Fruit fly (Drosophila melanogaster) whole organism, embryonic: Measurements from ENCODE around the gene bol.
A peak's percentile ranks its signal among the peaks of the same experiment; 100 is the strongest.

Experiments
- Antp ChIP-seq: fragments of 200-800 bp; sonication (Bioruptor generic); optimal IDR thresholded peaks from 3 replicates; lab custom pipeline; 2016; ENCODE audit warnings: missing biosample characterization, missing genetic modification characterization
- Asciz ChIP-seq: fragments of 200-800 bp; sonication (Bioruptor generic); optimal IDR thresholded peaks from 2 replicates; lab custom pipeline; 2017; ENCODE audit warnings: missing biosample characterization, mild to moderate bottlenecking, missing genetic modification characterization, missing genetic modification reagents
- CG10147 ChIP-seq: fragments of 200-800 bp; sonication (Bioruptor generic); optimal IDR thresholded peaks from 2 replicates; lab custom pipeline; 2019; ENCODE audit warnings: missing biosample characterization, mild to moderate bottlenecking, missing genetic modification characterization, moderate library complexity
- CG12104 ChIP-seq: fragments of 200-800 bp; sonication (Bioruptor generic); optimal IDR thresholded peaks from 3 replicates; lab custom pipeline; 2016; ENCODE audit warnings: missing biosample characterization, missing genetic modification characterization
- CG13424 ChIP-seq: fragments of 200-800 bp; sonication (Bioruptor generic); optimal IDR thresholded peaks from 2 replicates; lab custom pipeline; 2019; ENCODE audit warnings: missing biosample characterization, mild to moderate bottlenecking, missing genetic modification characterization, moderate library complexity
- CG14667 ChIP-seq: fragments of 200-800 bp; sonication (Bioruptor generic); IDR thresholded peaks from 2 replicates; pipeline ENCODE4 v1.3.6; 2022; ENCODE audit warnings: missing biosample characterization, missing genetic modification characterization
- CG16863 ChIP-seq: fragments of 200-800 bp; sonication (Bioruptor generic); optimal IDR thresholded peaks from 3 replicates; lab custom pipeline; 2016; ENCODE audit warnings: missing biosample characterization, missing genetic modification characterization
- CG18262 ChIP-seq: fragments of 200-800 bp; optimal IDR thresholded peaks from 3 replicates; lab custom pipeline; 2019; ENCODE audit warnings: missing biosample characterization, mild to moderate bottlenecking, missing genetic modification characterization, moderate library complexity
- CG18619 ChIP-seq: fragments of 200-800 bp; sonication (Bioruptor generic); optimal IDR thresholded peaks from 3 replicates; lab custom pipeline; 2017; ENCODE audit warnings: missing biosample characterization, mild to moderate bottlenecking, missing genetic modification characterization
- CG31224 ChIP-seq: fragments of 200-800 bp; sonication (Bioruptor generic); IDR thresholded peaks from 2 replicates; pipeline ENCODE4 v1.3.6; 2022; ENCODE audit warnings: missing biosample characterization, missing genetic modification characterization
- CG4820 ChIP-seq: fragments of 200-800 bp; sonication (Bioruptor generic); optimal IDR thresholded peaks from 3 replicates; lab custom pipeline; 2016; ENCODE audit warnings: missing biosample characterization, missing genetic modification characterization
- CG5245 ChIP-seq: fragments of 200-800 bp; sonication (Bioruptor generic); optimal IDR thresholded peaks from 3 replicates; lab custom pipeline; 2016; ENCODE audit warnings: missing biosample characterization, missing genetic modification characterization
- CG8089 ChIP-seq: fragments of 200-800 bp; sonication (Bioruptor generic); optimal IDR thresholded peaks from 3 replicates; lab custom pipeline; 2016; ENCODE audit warnings: missing biosample characterization, missing genetic modification characterization
- CG8359 ChIP-seq: fragments of 200-800 bp; sonication (Bioruptor generic); optimal IDR thresholded peaks from 2 replicates; lab custom pipeline; 2017; ENCODE audit warnings: missing biosample characterization, mild to moderate bottlenecking, missing genetic modification characterization, borderline replicate concordance
- CG8478 ChIP-seq: fragments of >200 bp; optimal IDR thresholded peaks from 2 replicates; lab custom pipeline; 2018
- CG8944 ChIP-seq: fragments of 200-800 bp; sonication (Bioruptor generic); optimal IDR thresholded peaks from 3 replicates; lab custom pipeline; 2016; ENCODE audit warnings: missing biosample characterization, missing genetic modification characterization
- Camta ChIP-seq: fragments of 200-800 bp; sonication (Bioruptor generic); optimal IDR thresholded peaks from 2 replicates; lab custom pipeline; 2016; ENCODE audit warnings: missing biosample characterization, missing genetic modification characterization
- CoRest ChIP-seq: fragments of 200-800 bp; sonication (Bioruptor generic); optimal IDR thresholded peaks from 3 replicates; lab custom pipeline; 2018; ENCODE audit warnings: missing biosample characterization, mild to moderate bottlenecking, missing genetic modification characterization, moderate library complexity
- Dll ChIP-seq: fragments of 200-800 bp; sonication (Bioruptor generic); IDR thresholded peaks from 4 replicates; pipeline ENCODE4 v1.3.6; 2022; ENCODE audit warnings: missing biosample characterization, missing genetic modification characterization; ENCODE audit not compliant: partially characterized antibody
- Drgx ChIP-seq: fragments of 200-800 bp; sonication (Bioruptor generic); IDR thresholded peaks from 2 replicates; pipeline ENCODE4 v1.3.6; 2022; ENCODE audit warnings: missing biosample characterization, missing genetic modification characterization
- Gug ChIP-seq: fragments of 200-800 bp; sonication (Bioruptor generic); IDR thresholded peaks from 4 replicates; pipeline ENCODE4 v1.3.6; 2022; ENCODE audit warnings: missing biosample characterization, missing genetic modification characterization
- Med ChIP-seq: fragments of 200-800 bp; sonication (Bioruptor generic); peaks from one replicate; lab custom pipeline; 2016; ENCODE audit warnings: missing biosample characterization, missing genetic modification characterization, mild to moderate bottlenecking, inconsistent platforms, moderate library complexity
- Side ChIP-seq: fragments of 200-800 bp; sonication (Bioruptor generic); optimal IDR thresholded peaks from 2 replicates; lab custom pipeline; 2016; ENCODE audit warnings: missing biosample characterization, missing genetic modification characterization
- Stat92E ChIP-seq, 3 experiments: fragments of >200 bp in 2 of 3; fragments of 200-800 bp in 1 of 3; sonication (Bioruptor generic) in 1 of 3; optimal IDR thresholded peaks; 2 replicates each; lab custom pipeline; 2017 to 2019; ENCODE audit warnings: missing biosample characterization in 3 of 3, missing genetic modification characterization in 3 of 3, mild to moderate bottlenecking in 1 of 3, moderate library complexity in 1 of 3
- ash1 ChIP-seq: fragments of 200-800 bp; sonication (Bioruptor generic); optimal IDR thresholded peaks from 2 replicates; lab custom pipeline; 2018; ENCODE audit warnings: missing biosample characterization, mild to moderate bottlenecking, missing genetic modification characterization
- ato ChIP-seq: fragments of 200-800 bp; sonication (Bioruptor generic); IDR thresholded peaks from 2 replicates; pipeline ENCODE4 v1.3.6; 2022; ENCODE audit warnings: missing biosample characterization, missing genetic modification characterization; ENCODE audit not compliant: partially characterized antibody
- bbx ChIP-seq: fragments of 200-800 bp; sonication (Bioruptor generic); IDR thresholded peaks from 2 replicates; pipeline ENCODE4 v1.3.6; 2022; ENCODE audit warnings: missing biosample characterization, missing genetic modification characterization; ENCODE audit not compliant: partially characterized antibody
- cad ChIP-seq: fragments of >200 bp; optimal IDR thresholded peaks from 2 replicates; lab custom pipeline; 2017; ENCODE audit warnings: missing biosample characterization, missing genetic modification characterization
- chm ChIP-seq: fragments of 200-800 bp; sonication (Bioruptor generic); IDR thresholded peaks from 2 replicates; pipeline ENCODE4 v1.3.6; 2022; ENCODE audit warnings: missing biosample characterization, missing genetic modification characterization
- dmrt99B ChIP-seq: fragments of 200-800 bp; sonication (Bioruptor generic); optimal IDR thresholded peaks from 2 replicates; lab custom pipeline; 2018; ENCODE audit warnings: missing biosample characterization, mild to moderate bottlenecking, missing genetic modification characterization, moderate library complexity
- exex ChIP-seq: fragments of 200-800 bp; sonication (Bioruptor generic); optimal IDR thresholded peaks from 4 replicates; lab custom pipeline; 2018; ENCODE audit warnings: missing biosample characterization, mild to moderate bottlenecking, missing genetic modification characterization, moderate library complexity
- gem ChIP-seq: fragments of 200-800 bp; sonication (Bioruptor generic); optimal IDR thresholded peaks from 2 replicates; lab custom pipeline; 2019; ENCODE audit warnings: missing biosample characterization, mild to moderate bottlenecking, missing genetic modification characterization, moderate library complexity
- oc ChIP-seq: fragments of 200-800 bp; sonication (Bioruptor generic); optimal IDR thresholded peaks from 2 replicates; lab custom pipeline; 2018; ENCODE audit warnings: missing biosample characterization, mild to moderate bottlenecking, missing genetic modification characterization, moderate library complexity
- pfk ChIP-seq: fragments of 200-800 bp; sonication (Bioruptor generic); optimal IDR thresholded peaks from 2 replicates; lab custom pipeline; 2018; ENCODE audit warnings: missing biosample characterization, mild to moderate bottlenecking, missing genetic modification characterization, moderate library complexity
- pho ChIP-seq: fragments of 200-800 bp; sonication (Bioruptor generic); optimal IDR thresholded peaks from 2 replicates; lab custom pipeline; 2016; ENCODE audit warnings: missing biosample characterization, missing genetic modification characterization
- pzg ChIP-seq: fragments of 200-800 bp; sonication (Bioruptor generic); optimal IDR thresholded peaks from 3 replicates; lab custom pipeline; 2018; ENCODE audit warnings: missing biosample characterization, mild to moderate bottlenecking, missing genetic modification characterization, moderate library complexity
- sc ChIP-seq, 3 experiments: fragments of >200 bp in 2 of 3; fragments of 200-800 bp in 1 of 3; sonication (Bioruptor generic) in 1 of 3; optimal IDR thresholded peaks; 2 replicates in 2 of 3; 3 replicates in 1 of 3; lab custom pipeline; 2017; ENCODE audit warnings: mild to moderate bottlenecking in 1 of 3, missing biosample characterization in 1 of 3, missing genetic modification characterization in 1 of 3, missing genetic modification reagents in 1 of 3
- seq ChIP-seq: fragments of 200-800 bp; sonication (Bioruptor generic); IDR thresholded peaks from 2 replicates; pipeline ENCODE4 v1.3.6; 2022; ENCODE audit warnings: missing biosample characterization, missing genetic modification characterization
- sim ChIP-seq: fragments of 200-800 bp; sonication (Bioruptor generic); IDR thresholded peaks from 2 replicates; pipeline ENCODE4 v1.3.6; 2022; ENCODE audit warnings: missing biosample characterization, missing genetic modification characterization
- sima ChIP-seq: fragments of 200-800 bp; sonication (Bioruptor generic); optimal IDR thresholded peaks from 2 replicates; lab custom pipeline; 2016; ENCODE audit warnings: missing biosample characterization, missing genetic modification characterization
- stwl ChIP-seq: fragments of 200-800 bp; sonication (Bioruptor generic); optimal IDR thresholded peaks from 3 replicates; lab custom pipeline; 2018; ENCODE audit warnings: missing biosample characterization, mild to moderate bottlenecking, missing genetic modification characterization, moderate library complexity
- tgo ChIP-seq: fragments of 200-800 bp; sonication (Bioruptor generic); IDR thresholded peaks from 3 replicates; pipeline ENCODE4 v1.3.6; 2022; ENCODE audit warnings: missing biosample characterization, missing genetic modification characterization
- tup ChIP-seq: fragments of 200-800 bp; sonication (Bioruptor generic); optimal IDR thresholded peaks from 2 replicates; lab custom pipeline; 2016; ENCODE audit warnings: missing biosample characterization, mild to moderate bottlenecking, missing genetic modification characterization, moderate library complexity
- unc-4 ChIP-seq: fragments of 200-800 bp; sonication (Bioruptor generic); IDR thresholded peaks from 2 replicates; pipeline ENCODE4 v1.3.6; 2022; ENCODE audit warnings: missing biosample characterization, missing genetic modification characterization; ENCODE audit not compliant: partially characterized antibody
- wdn ChIP-seq: fragments of 200-800 bp; sonication (Bioruptor generic); IDR thresholded peaks from 2 replicates; pipeline ENCODE4 v1.3.6; 2022; ENCODE audit warnings: missing biosample characterization, missing genetic modification characterization
- yki ChIP-seq: fragments of >200 bp; optimal IDR thresholded peaks from 3 replicates; lab custom pipeline; 2018
- z ChIP-seq: fragments of 200-800 bp; sonication (Bioruptor generic); IDR thresholded peaks from 3 replicates; pipeline ENCODE4 v1.3.6; 2022; ENCODE audit warnings: missing biosample characterization, missing genetic modification characterization
- zfh1 ChIP-seq: fragments of 200-800 bp; sonication (Bioruptor generic); IDR thresholded peaks from 3 replicates; pipeline ENCODE4 v1.3.6; 2022; ENCODE audit warnings: missing biosample characterization, missing genetic modification characterization
- zfh2 ChIP-seq: fragments of 200-800 bp; sonication (Bioruptor generic); optimal IDR thresholded peaks from 2 replicates; lab custom pipeline; 2016; ENCODE audit warnings: missing biosample characterization, missing genetic modification characterization

The bol gene

DNA sequence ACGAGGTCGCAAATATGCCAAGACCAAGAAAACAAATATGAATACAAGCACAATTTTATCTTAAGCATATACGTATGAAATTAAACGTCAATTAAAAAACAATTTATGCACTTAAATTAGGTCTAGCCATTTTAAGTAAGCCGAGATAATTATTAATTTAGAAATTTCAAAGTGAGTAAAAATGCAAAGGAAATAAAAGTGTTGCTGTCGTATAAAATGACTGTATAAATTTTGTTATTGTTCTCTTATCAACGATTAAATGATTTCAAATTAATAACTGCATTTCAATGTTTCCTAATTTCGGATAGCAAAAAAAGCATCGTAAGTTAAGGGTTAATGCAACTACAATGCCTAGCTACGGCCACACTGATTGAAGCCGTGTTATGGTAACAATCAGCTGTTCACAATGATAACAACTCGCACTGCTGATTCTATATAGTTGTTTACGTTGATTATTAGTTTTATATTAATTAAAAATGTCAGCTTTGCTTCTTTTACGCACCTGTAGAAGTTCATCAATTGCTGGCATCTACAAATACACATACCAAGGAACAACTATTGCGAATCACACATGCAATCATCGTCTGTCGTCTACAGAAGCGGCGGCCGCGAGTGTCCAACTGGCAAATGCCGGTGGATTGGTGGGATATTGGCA is 61.3 kb downstream of the bol start, which contains the start of the genes CG4911 and CG4942 (continued):
- TF ChIP-seq CG16863 (GFP tag; lab: Kevin White, UChicago) (peak; percentile 67), sc (optimal IDR thresholded peaks at IDR 0.05; lab: Kevin White, UChicago) (no peak), sc (GFP tag; optimal IDR thresholded peaks at IDR 0.05; lab: Kevin White, UChicago) (no peak), wdn (GFP tag; lab: Robert Waterston, UW) (no peak), pfk (GFP tag; lab: Kevin White, UChicago) (no peak), CG18262 (tag; lab: Kevin White, UChicago) (peak; percentile 75), CG8089 (GFP tag; lab: Kevin White, UChicago) (peak; percentile 60), tgo (GFP tag; lab: Robert Waterston, UW) (peak; percentile 49; the same call in 1 of the 3 replicates), Gug (peak; percentile 36; the same call in 1 of the 4 replicates), Stat92E (GFP tag; optimal IDR thresholded peaks at IDR 0.05; lab: Kevin White, UChicago) (no peak), pzg (GFP tag; lab: Kevin White, UChicago) (peak; percentile 47), Dll (GFP tag; lab: Robert Waterston, UW) (0 out of 4 replicates have a peak, but pooled peaks have one; percentile 31), CG14667 (peak; percentile 61), Side (GFP tag; lab: Kevin White, UChicago) (peak; percentile 47), yki (lab: Kevin White, UChicago) (no peak), chm (GFP tag; lab: Robert Waterston, UW) (no peak), CG10147 (peak; percentile 78), seq (peak; percentile 41; the same call in 1 of the 2 replicates), zfh1 (GFP tag; lab: Robert Waterston, UW) (peak; percentile 69; the same call in 2 of the 3 replicates), CoRest (tag; lab: Kevin White, UChicago) (peak; percentile 89), pho (peak; percentile 84), exex (tag; lab: Kevin White, UChicago) (peak; percentile 40), sima (GFP tag; lab: Kevin White, UChicago) (no peak), cad (GFP tag; lab: Kevin White, UChicago) (no peak), bbx (GFP tag; lab: Robert Waterston, UW) (no peak), ato (GFP tag; lab: Robert Waterston, UW) (no peak), stwl (tag; lab: Kevin White, UChicago) (peak; percentile 48), Drgx (GFP tag; lab: Robert Waterston, UW) (peak; percentile 52), Med (GFP tag; lab: Kevin White, UChicago) (peak; percentile 50), CG8944 (GFP tag; lab: Kevin White, UChicago) (peak; percentile 71), CG5245 (GFP tag; lab: Kevin White, UChicago) (peak; percentile 50), Antp (GFP tag; lab: Kevin White, UChicago) (no peak), zfh2 (GFP tag; lab: Kevin White, UChicago) (peak; percentile 56), oc (tag; lab: Kevin White, UChicago) (no peak), ash1 (GFP tag; lab: Kevin White, UChicago) (no peak), CG12104 (peak; percentile 73), Camta (GFP tag; lab: Kevin White, UChicago) (peak; percentile 76), z (no peak), unc-4 (GFP tag; lab: Robert Waterston, UW) (no peak), CG8359 (no peak), sim (peak; percentile 28; the same call in 1 of the 2 replicates), CG13424 (tag; lab: Kevin White, UChicago) (peak; percentile 83), CG4820 (GFP tag; lab: Kevin White, UChicago) (peak; percentile 58), tup (GFP tag; lab: Kevin White, UChicago) (peak; percentile 12), CG31224 (GFP tag; lab: Robert Waterston, UW) (peak; percentile 46; the same call in 1 of the 2 replicates), CG18619 (GFP tag; lab: Kevin White, UChicago) (peak; percentile 56), CG8478 (no peak), Asciz (no peak), gem (tag; lab: Kevin White, UChicago) (peak; percentile 81), dmrt99B (no peak)
